Fruit fly (Drosophila melanogaster) whole organism, embryonic: ENCODE measurements around the gene CG10431.
A peak's percentile ranks its signal among the peaks of the same experiment; 100 is the strongest.

Source experiments
- CG10147 ChIP-seq: fragments of 200-800 bp; sonication (Bioruptor generic); optimal IDR thresholded peaks from 2 replicates; lab custom pipeline; 2019; ENCODE audit warnings: missing biosample characterization, mild to moderate bottlenecking, missing genetic modification characterization, moderate library complexity
- CG10979 ChIP-seq: fragments of 200-800 bp; sonication (Bioruptor generic); optimal IDR thresholded peaks from 2 replicates; lab custom pipeline; 2018; ENCODE audit warnings: missing biosample characterization, mild to moderate bottlenecking, missing genetic modification characterization, moderate library complexity
- CG11560 ChIP-seq: fragments of 200-800 bp; sonication (Bioruptor generic); IDR thresholded peaks from 3 replicates; pipeline ENCODE4 v1.3.6; 2022; ENCODE audit warnings: missing biosample characterization, missing genetic modification characterization
- CG12391 ChIP-seq: fragments of 200-800 bp; sonication (Bioruptor generic); optimal IDR thresholded peaks from 3 replicates; lab custom pipeline; 2018; ENCODE audit warnings: missing biosample characterization, mild to moderate bottlenecking, missing genetic modification characterization, moderate library complexity
- CG14860 ChIP-seq: fragments of 200-800 bp; sonication (Bioruptor generic); IDR thresholded peaks from 3 replicates; pipeline ENCODE4 v1.3.6; 2022; ENCODE audit warnings: missing biosample characterization, missing genetic modification characterization; ENCODE audit not compliant: partially characterized antibody
- CG30431 ChIP-seq: fragments of 200-800 bp; sonication (Bioruptor generic); optimal IDR thresholded peaks from 2 replicates; lab custom pipeline; 2017; ENCODE audit warnings: missing biosample characterization, missing genetic modification characterization
- CG32767 ChIP-seq: fragments of 200-800 bp; sonication (Bioruptor generic); IDR thresholded peaks from 2 replicates; pipeline ENCODE4 v1.3.6; 2022; ENCODE audit warnings: missing biosample characterization, missing genetic modification characterization
- CG8944 ChIP-seq: fragments of 200-800 bp; sonication (Bioruptor generic); optimal IDR thresholded peaks from 3 replicates; lab custom pipeline; 2016; ENCODE audit warnings: missing biosample characterization, missing genetic modification characterization
- CTCF ChIP-seq: fragments of 200-800 bp; sonication (Bioruptor generic); optimal IDR thresholded peaks from 2 replicates; lab custom pipeline; 2017; ENCODE audit warnings: missing biosample characterization, mild to moderate bottlenecking, missing genetic modification characterization, moderate library complexity
- D19A ChIP-seq: fragments of 200-800 bp; optimal IDR thresholded peaks from 3 replicates; lab custom pipeline; 2019; ENCODE audit warnings: missing biosample characterization, mild to moderate bottlenecking, missing genetic modification characterization, moderate library complexity
- E2f1 ChIP-seq: fragments of 200-800 bp; sonication (Bioruptor generic); IDR thresholded peaks from 2 replicates; pipeline ENCODE4 v1.3.6; 2022; ENCODE audit warnings: missing biosample characterization, missing genetic modification characterization
- H15 ChIP-seq: fragments of 200-800 bp; sonication (Bioruptor generic); IDR thresholded peaks from 3 replicates; pipeline ENCODE4 v1.3.6; 2022; ENCODE audit warnings: missing biosample characterization, missing genetic modification characterization
- H2.0 ChIP-seq: fragments of 200-800 bp; sonication (Bioruptor generic); IDR thresholded peaks from 2 replicates; pipeline ENCODE4 v1.3.6; 2022; ENCODE audit warnings: missing biosample characterization, missing genetic modification characterization
- Hey ChIP-seq: fragments of 200-800 bp; sonication (Bioruptor generic); optimal IDR thresholded peaks from 3 replicates; lab custom pipeline; 2018; ENCODE audit warnings: missing biosample characterization, mild to moderate bottlenecking, missing genetic modification characterization
- Trl ChIP-seq, 3 experiments: fragments of >200 bp in 2 of 3; fragments of 200-800 bp in 1 of 3; sonication (Bioruptor generic) in 1 of 3; optimal IDR thresholded peaks; 2 replicates in 1 of 3; 3 replicates in 2 of 3; lab custom pipeline; 2016 to 2017; ENCODE audit warnings: missing biosample characterization in 1 of 3, missing genetic modification characterization in 1 of 3
- Vsx1 ChIP-seq: fragments of 200-800 bp; sonication (Bioruptor generic); optimal IDR thresholded peaks from 2 replicates; lab custom pipeline; 2017; ENCODE audit warnings: missing biosample characterization, mild to moderate bottlenecking, missing genetic modification characterization, missing genetic modification reagents
- bigmax ChIP-seq: fragments of 200-800 bp; sonication (Bioruptor generic); optimal IDR thresholded peaks from 2 replicates; lab custom pipeline; 2018; ENCODE audit warnings: missing biosample characterization, mild to moderate bottlenecking, missing genetic modification characterization
- cato ChIP-seq: fragments of 200-800 bp; sonication (Bioruptor generic); optimal IDR thresholded peaks from 2 replicates; lab custom pipeline; 2016; ENCODE audit warnings: missing biosample characterization, missing genetic modification characterization, borderline replicate concordance
- caup ChIP-seq: fragments of 200-800 bp; sonication (Bioruptor generic); optimal IDR thresholded peaks from 3 replicates; lab custom pipeline; 2017; ENCODE audit warnings: missing biosample characterization, mild to moderate bottlenecking, missing genetic modification characterization, moderate library complexity; ENCODE audit not compliant: severe bottlenecking
- fd96Cb ChIP-seq: fragments of 200-800 bp; sonication (Bioruptor generic); optimal IDR thresholded peaks from 2 replicates; lab custom pipeline; 2018; ENCODE audit warnings: missing biosample characterization, mild to moderate bottlenecking, missing genetic modification characterization, moderate library complexity
- maf-S ChIP-seq: fragments of 200-800 bp; sonication (Bioruptor generic); optimal IDR thresholded peaks from 2 replicates; lab custom pipeline; 2016; ENCODE audit warnings: missing biosample characterization, missing genetic modification characterization
- nom ChIP-seq: fragments of 200-800 bp; sonication (Bioruptor generic); optimal IDR thresholded peaks from 2 replicates; lab custom pipeline; 2017; ENCODE audit warnings: missing biosample characterization, missing genetic modification characterization, mild to moderate bottlenecking, moderate library complexity, missing genetic modification reagents
- psq ChIP-seq: fragments of 200-800 bp; sonication (Bioruptor generic); optimal IDR thresholded peaks from 2 replicates; lab custom pipeline; 2017; ENCODE audit warnings: missing biosample characterization, missing genetic modification characterization
- pum ChIP-seq: fragments of 200-800 bp; sonication (Bioruptor generic); optimal IDR thresholded peaks from 2 replicates; lab custom pipeline; 2016; ENCODE audit warnings: missing biosample characterization, missing genetic modification characterization
- salm ChIP-seq: fragments of 200-800 bp; sonication (Bioruptor generic); optimal IDR thresholded peaks from 2 replicates; lab custom pipeline; 2018; ENCODE audit warnings: missing biosample characterization, mild to moderate bottlenecking, missing genetic modification characterization
- sc ChIP-seq, 3 experiments: fragments of >200 bp in 2 of 3; fragments of 200-800 bp in 1 of 3; sonication (Bioruptor generic) in 1 of 3; optimal IDR thresholded peaks; 2 replicates in 2 of 3; 3 replicates in 1 of 3; lab custom pipeline; 2017; ENCODE audit warnings: mild to moderate bottlenecking in 1 of 3, missing biosample characterization in 1 of 3, missing genetic modification characterization in 1 of 3, missing genetic modification reagents in 1 of 3
- sens-2 ChIP-seq: fragments of 200-800 bp; sonication (Bioruptor generic); IDR thresholded peaks from 2 replicates; pipeline ENCODE4 v1.3.6; 2022; ENCODE audit warnings: missing biosample characterization, missing genetic modification characterization
- sob ChIP-seq: fragments of 200-800 bp; sonication (Bioruptor generic); IDR thresholded peaks from 2 replicates; pipeline ENCODE4 v1.3.6; 2022; ENCODE audit warnings: missing biosample characterization, missing genetic modification characterization
- ssp ChIP-seq: fragments of 200-800 bp; sonication (Bioruptor generic); IDR thresholded peaks from 2 replicates; pipeline ENCODE4 v1.3.6; 2022; ENCODE audit warnings: missing biosample characterization, missing genetic modification characterization
- twi ChIP-seq: fragments of 200-800 bp; optimal IDR thresholded peaks from 2 replicates; lab custom pipeline; 2019; ENCODE audit warnings: missing biosample characterization, mild to moderate bottlenecking, missing genetic modification characterization, moderate library complexity
- tx ChIP-seq: fragments of 200-800 bp; sonication (Bioruptor generic); optimal IDR thresholded peaks from 2 replicates; lab custom pipeline; 2016; ENCODE audit warnings: missing biosample characterization, missing genetic modification characterization
- z ChIP-seq: fragments of 200-800 bp; sonication (Bioruptor generic); IDR thresholded peaks from 3 replicates; pipeline ENCODE4 v1.3.6; 2022; ENCODE audit warnings: missing biosample characterization, missing genetic modification characterization
- zen ChIP-seq: fragments of 200-800 bp; sonication (Bioruptor generic); optimal IDR thresholded peaks from 3 replicates; lab custom pipeline; 2018; ENCODE audit warnings: missing biosample characterization, mild to moderate bottlenecking, missing genetic modification characterization, moderate library complexity
- zen2 ChIP-seq: fragments of 200-800 bp; sonication (Bioruptor generic); IDR thresholded peaks from 3 replicates; pipeline ENCODE4 v1.3.6; 2022; ENCODE audit warnings: missing biosample characterization, missing genetic modification characterization; ENCODE audit not compliant: partially characterized antibody

CG10431 gene

DNA sequence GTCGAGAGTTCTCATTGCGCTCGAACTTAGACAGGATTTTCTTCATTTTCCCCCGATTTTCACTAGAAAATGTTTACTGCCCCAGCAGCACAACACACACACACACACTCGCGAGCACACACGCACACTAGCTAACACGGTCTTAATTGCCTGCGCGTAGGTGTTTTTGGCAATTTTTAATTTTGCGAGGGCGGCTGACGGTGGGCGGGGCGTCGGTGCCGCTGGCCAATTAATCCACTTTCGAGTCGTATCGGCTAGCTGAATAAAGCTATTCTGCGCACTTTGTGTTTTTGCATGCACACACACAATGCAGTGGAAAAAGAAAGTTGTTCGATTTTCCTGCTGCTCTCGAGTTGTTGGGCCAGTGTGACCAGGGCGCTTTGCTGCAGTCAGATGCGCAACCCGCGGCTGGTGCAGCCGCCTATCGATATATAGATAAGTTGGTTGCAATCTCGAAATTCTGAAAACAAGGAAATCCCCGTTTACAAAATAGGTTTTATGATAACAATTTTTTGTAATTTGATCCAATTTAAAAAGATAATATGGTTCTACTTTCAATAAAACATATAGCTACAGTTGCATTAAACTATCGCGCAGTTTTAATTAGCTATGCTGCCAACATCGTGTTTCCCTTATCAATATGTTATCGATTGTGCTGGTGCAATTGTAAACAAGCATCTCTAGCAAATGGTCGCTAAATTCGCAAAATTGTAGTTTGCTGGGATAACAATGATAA is 6.0 kb upstream of the CG10431 start, which contains the start of the genes Nak and Tango6 (continued):
- TF ChIP-seq H15 (no peak), zen (tag; lab: Kevin White, UChicago) (peak; percentile 71), D19A (tag; lab: Kevin White, UChicago) (no peak), cato (GFP tag; lab: Kevin White, UChicago) (no peak), caup (GFP tag; lab: Kevin White, UChicago) (no peak), zen2 (peak; percentile 88; the same call in 2 of the 3 replicates), Trl (optimal IDR thresholded peaks at IDR 0.05; lab: Kevin White, UChicago) (no peak), Trl (GFP tag; optimal IDR thresholded peaks at IDR 0.05; lab: Kevin White, UChicago) (peak; percentile 44), CG8944 (GFP tag; lab: Kevin White, UChicago) (no peak), CG10979 (tag; lab: Kevin White, UChicago) (no peak), ssp (no peak), CG12391 (tag; lab: Kevin White, UChicago) (peak; percentile 63), bigmax (GFP tag; lab: Kevin White, UChicago) (no peak), CG14860 (GFP tag; lab: Robert Waterston, UW) (peak; percentile 95), CTCF (GFP tag; lab: Kevin White, UChicago) (peak; percentile 32)

DNA sequence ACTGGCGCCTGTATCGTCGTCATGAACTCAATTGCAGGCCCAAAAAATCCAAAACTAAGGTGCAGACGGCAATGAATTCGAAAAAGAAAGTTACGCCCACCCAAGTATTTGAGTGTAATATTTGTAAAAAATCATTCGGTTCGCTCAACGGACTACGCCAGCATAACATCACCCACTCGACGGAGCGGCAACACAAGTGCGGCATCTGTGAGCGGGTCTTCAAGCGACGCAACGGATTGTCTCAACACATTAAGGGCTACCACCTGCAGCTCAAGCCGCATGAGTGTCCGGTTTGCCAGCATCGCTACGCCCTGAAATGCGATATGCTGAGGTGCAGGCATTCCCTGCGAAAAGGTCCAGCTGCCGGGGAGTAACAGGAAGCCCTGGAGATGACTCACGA is 2.2 kb downstream of the CG10431 start:
- TF ChIP-seq CG10147, result no peak
- TF ChIP-seq salm (tag; lab: Kevin White, UChicago), result no peak
- TF ChIP-seq tx (GFP tag; lab: Kevin White, UChicago), result no peak
- TF ChIP-seq CG30431 (GFP tag; lab: Kevin White, UChicago), result no peak
- TF ChIP-seq z (GFP tag; lab: Robert Waterston, UW), result 0 out of 3 replicates have a peak, but pooled peaks have one; percentile 48
- TF ChIP-seq sc (optimal IDR thresholded peaks at IDR 0.05; lab: Kevin White, UChicago), result no peak
- TF ChIP-seq sc (GFP tag; optimal IDR thresholded peaks at IDR 0.05; lab: Kevin White, UChicago), result no peak
- peak; percentile 95 for TF ChIP-seq twi
- TF ChIP-seq sob (GFP tag; lab: Robert Waterston, UW), result peak; percentile 39; the same call in 1 of the 2 replicates
- TF ChIP-seq, all 482 proteins: peak for 3

DNA sequence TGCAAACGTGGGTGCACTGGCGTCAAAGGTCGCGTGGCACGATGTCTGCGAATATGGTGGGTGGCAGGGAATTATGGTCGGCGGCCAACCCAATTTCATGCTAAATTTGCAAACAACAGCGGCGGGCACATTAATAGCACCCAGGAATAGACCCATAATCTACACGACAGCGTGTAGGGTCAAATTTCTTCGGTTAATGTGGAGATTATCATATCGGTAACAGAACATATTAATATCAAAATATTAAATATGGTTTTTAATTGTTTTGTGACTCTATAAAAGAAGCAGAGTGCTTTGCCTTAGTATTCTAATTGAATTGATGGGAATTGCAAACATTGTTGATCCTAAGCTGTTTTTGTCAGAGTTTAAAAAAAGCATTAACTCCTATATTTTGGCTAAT is 4.4 kb downstream of the CG10431 start:
- peak; percentile 42 for TF ChIP-seq Hey
- no peak for TF ChIP-seq H2.0
- TF ChIP-seq CTCF (GFP tag; lab: Kevin White, UChicago), result no peak
- TF ChIP-seq sens-2, result no peak

DNA sequence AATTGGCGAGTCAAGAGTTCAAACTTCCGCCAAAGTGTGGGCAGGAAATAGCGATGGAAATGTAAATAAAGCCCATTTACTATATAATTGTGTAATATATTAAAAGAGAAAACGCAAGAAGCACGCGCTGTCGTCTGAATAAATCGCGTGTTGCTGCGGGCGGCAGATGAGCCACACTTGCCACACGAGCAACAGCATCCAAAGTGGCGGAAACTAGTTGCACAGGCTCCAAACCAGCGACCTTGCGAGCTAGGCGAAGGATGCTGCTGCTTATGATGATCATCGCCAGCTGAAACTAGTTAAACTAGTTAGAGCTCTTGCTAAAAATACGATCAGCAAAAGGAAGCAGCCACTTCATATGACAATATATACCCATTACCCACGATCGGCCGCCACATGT is 4.9 kb downstream of the CG10431 start:
- TF ChIP-seq nom (GFP tag; lab: Kevin White, UChicago) (peak; percentile 26), Vsx1 (GFP tag; lab: Kevin White, UChicago) (no peak), CG32767 (GFP tag; lab: Robert Waterston, UW) (0 out of 2 replicates have a peak, but pooled peaks have one; percentile 12), CG11560 (tag; lab: Robert Waterston, UW) (no peak), maf-S (GFP tag; lab: Kevin White, UChicago) (no peak), pum (GFP tag; lab: Kevin White, UChicago) (no peak), E2f1 (no peak), fd96Cb (no peak), psq (no peak)
